Worm (Caenorhabditis elegans) whole organism, young adult: ENCODE data around the gene ZK666.4.
A peak's percentile ranks its signal among the peaks of the same experiment; 100 is the strongest.

Source experiments
- B0019.2 ChIP-seq: fragments of 200-800 bp; sonication (Bioruptor generic); conservative IDR thresholded peaks from 2 replicates; pipeline ENCODE4 v1.3.6; 2022; ENCODE audit warnings: missing genetic modification reagents, missing genetic modification characterization, missing compliant biosample characterization
- B0336.3 ChIP-seq: fragments of 200-800 bp; sonication (Bioruptor generic); IDR thresholded peaks from 2 replicates; pipeline ENCODE4 v1.3.6; 2022; ENCODE audit warnings: missing genetic modification characterization, missing compliant biosample characterization
- C06A6.2 ChIP-seq: fragments of 200-800 bp; sonication (Bioruptor generic); conservative IDR thresholded peaks from 2 replicates; pipeline ENCODE4 v1.3.6; 2022; ENCODE audit warnings: missing genetic modification characterization, missing compliant biosample characterization
- C17E4.6 ChIP-seq: fragments of 200-800 bp; sonication (Bioruptor generic); IDR thresholded peaks from 2 replicates; pipeline ENCODE4 v1.3.6; 2022; ENCODE audit warnings: missing genetic modification reagents, missing genetic modification characterization, missing compliant biosample characterization
- F22D6.2 ChIP-seq: sonication (generic microtip); optimal IDR thresholded peaks from 2 replicates; lab custom pipeline; 2016; ENCODE audit warnings: mild to moderate bottlenecking, missing genetic modification characterization, missing compliant biosample characterization
- F23B12.7 ChIP-seq: sonication (generic microtip); optimal IDR thresholded peaks from 2 replicates; lab custom pipeline; 2017; ENCODE audit warnings: missing genetic modification characterization, mild to moderate bottlenecking, missing compliant biosample characterization, antibody characterized with exemption, moderate library complexity; ENCODE audit not compliant: insufficient read depth
- F37B4.10 ChIP-seq: fragments of 200-800 bp; sonication (Bioruptor generic); IDR thresholded peaks from 2 replicates; pipeline ENCODE4 v1.3.6; 2022; ENCODE audit warnings: missing genetic modification characterization, missing compliant biosample characterization
- F39B2.1 ChIP-seq: fragments of 200-800 bp; sonication (Bioruptor generic); IDR thresholded peaks from 2 replicates; pipeline ENCODE4 v1.3.6; 2022; ENCODE audit warnings: missing genetic modification reagents, missing genetic modification characterization, missing compliant biosample characterization
- F49E8.2 ChIP-seq: sonication (generic microtip); optimal IDR thresholded peaks from 3 replicates; lab custom pipeline; 2017; ENCODE audit warnings: missing genetic modification characterization, mild to moderate bottlenecking, missing compliant biosample characterization, antibody characterized with exemption, moderate library complexity; ENCODE audit not compliant: insufficient read depth
- Y53G8AR.9 ChIP-seq: fragments of 200-800 bp; sonication (Bioruptor generic); conservative IDR thresholded peaks from 2 replicates; pipeline ENCODE4 v1.3.6; 2022; ENCODE audit warnings: missing genetic modification reagents, missing genetic modification characterization, missing compliant biosample characterization
- Y79H2A.3 ChIP-seq: fragments of 200-800 bp; sonication (Bioruptor generic); conservative IDR thresholded peaks from 2 replicates; pipeline ENCODE4 v1.3.6; 2022; ENCODE audit warnings: missing genetic modification reagents, missing genetic modification characterization, missing compliant biosample characterization
- attf-6 ChIP-seq: fragments of 200-800 bp; sonication (Bioruptor generic); IDR thresholded peaks from 2 replicates; pipeline ENCODE4 v1.3.6; 2022; ENCODE audit warnings: missing genetic modification reagents, missing genetic modification characterization, missing compliant biosample characterization
- bed-2 ChIP-seq: fragments of 200-800 bp; sonication (Bioruptor generic); IDR thresholded peaks from 2 replicates; pipeline ENCODE4 v1.3.6; 2022; ENCODE audit warnings: missing genetic modification reagents, missing genetic modification characterization, missing compliant biosample characterization
- cebp-1 ChIP-seq, 2 experiments: fragments of 200-800 bp in 1 of 2; sonication (Bioruptor generic) in 1 of 2; sonication (generic microtip) in 1 of 2; IDR thresholded peaks in 1 of 2; optimal IDR thresholded peaks in 1 of 2; 2 replicates each; pipeline versions ENCODE4 v1.3.6 to Lab custom; 2017 to 2022; ENCODE audit warnings: missing compliant biosample characterization in 2 of 2, missing genetic modification characterization in 2 of 2, mild to moderate bottlenecking in 1 of 2, missing genetic modification reagents in 1 of 2, moderate library complexity in 1 of 2
- ceh-100 ChIP-seq: fragments of 200-800 bp; sonication (Bioruptor generic); IDR thresholded peaks from 2 replicates; pipeline ENCODE4 v1.3.6; 2022; ENCODE audit warnings: missing genetic modification reagents, missing genetic modification characterization, missing compliant biosample characterization
- ceh-79 ChIP-seq: sonication (generic microtip); optimal IDR thresholded peaks from 2 replicates; lab custom pipeline; 2017; ENCODE audit warnings: mild to moderate bottlenecking, missing genetic modification characterization, missing compliant biosample characterization
- die-1 ChIP-seq: sonication (generic microtip); optimal IDR thresholded peaks from 2 replicates; lab custom pipeline; 2016; ENCODE audit warnings: missing genotype, mild to moderate bottlenecking, missing genetic modification characterization, missing compliant biosample characterization
- dpff-1 ChIP-seq: sonication (generic microtip); optimal IDR thresholded peaks from 2 replicates; lab custom pipeline; 2017; ENCODE audit warnings: mild to moderate bottlenecking, missing genetic modification characterization, missing compliant biosample characterization
- ekl-4 ChIP-seq: fragments of 200-800 bp; sonication (Bioruptor generic); IDR thresholded peaks from 2 replicates; pipeline ENCODE4 v1.3.6; 2022; ENCODE audit warnings: missing genetic modification reagents, missing genetic modification characterization, missing compliant biosample characterization
- fkh-3 ChIP-seq: sonication (generic microtip); optimal IDR thresholded peaks from 2 replicates; lab custom pipeline; 2016; ENCODE audit warnings: mild to moderate bottlenecking, missing genetic modification characterization, missing compliant biosample characterization
- him-1 ChIP-seq: sonication (generic microtip); optimal IDR thresholded peaks from 2 replicates; lab custom pipeline; 2016; ENCODE audit warnings: missing genotype, missing genetic modification reagents, missing genetic modification characterization, missing compliant biosample characterization
- hlh-12 ChIP-seq: sonication (generic microtip); optimal IDR thresholded peaks from 2 replicates; lab custom pipeline; 2016; ENCODE audit warnings: missing genetic modification characterization, missing compliant biosample characterization
- let-607 ChIP-seq, 2 experiments: fragments of 200-800 bp in 1 of 2; sonication (Bioruptor generic) in 1 of 2; sonication (generic microtip) in 1 of 2; optimal IDR thresholded peaks; 2 replicates each; lab custom pipeline; 2016 to 2018; ENCODE audit warnings: mild to moderate bottlenecking in 2 of 2, missing compliant biosample characterization in 2 of 2, missing genetic modification characterization in 2 of 2, moderate library complexity in 2 of 2, missing genotype in 1 of 2
- lin-54 ChIP-seq: fragments of 200-800 bp; sonication (Bioruptor generic); optimal IDR thresholded peaks from 2 replicates; lab custom pipeline; 2018; ENCODE audit warnings: mild to moderate bottlenecking, missing genetic modification characterization, missing compliant biosample characterization
- lir-1 ChIP-seq: fragments of 200-800 bp; sonication (Bioruptor generic); conservative IDR thresholded peaks from 2 replicates; pipeline ENCODE4 v1.3.6; 2022; ENCODE audit warnings: missing genetic modification reagents, missing genetic modification characterization, missing compliant biosample characterization
- lsy-27 ChIP-seq: sonication (generic microtip); optimal IDR thresholded peaks from 2 replicates; lab custom pipeline; 2017; ENCODE audit warnings: missing genetic modification characterization, mild to moderate bottlenecking, missing compliant biosample characterization, antibody characterized with exemption, missing genotype, borderline replicate concordance; ENCODE audit not compliant: insufficient read depth
- madf-10 ChIP-seq: sonication (generic microtip); optimal IDR thresholded peaks from 2 replicates; lab custom pipeline; 2016; ENCODE audit warnings: mild to moderate bottlenecking, missing genetic modification characterization, missing compliant biosample characterization
- madf-8 ChIP-seq: fragments of 200-800 bp; sonication (Bioruptor generic); conservative IDR thresholded peaks from 2 replicates; pipeline ENCODE4 v1.3.6; 2022; ENCODE audit warnings: missing genetic modification reagents, missing genetic modification characterization, missing compliant biosample characterization
- mel-28 ChIP-seq: sonication (generic microtip); optimal IDR thresholded peaks from 2 replicates; lab custom pipeline; 2016; ENCODE audit warnings: borderline replicate concordance, mild to moderate bottlenecking, missing genetic modification characterization, missing compliant biosample characterization
- nhr-120 ChIP-seq: fragments of 200-800 bp; sonication (Bioruptor generic); IDR thresholded peaks from 2 replicates; pipeline ENCODE4 v1.3.6; 2022; ENCODE audit warnings: missing genetic modification characterization, missing compliant biosample characterization
- nhr-80 ChIP-seq: sonication (generic microtip); optimal IDR thresholded peaks from 2 replicates; lab custom pipeline; 2016; ENCODE audit warnings: missing genetic modification characterization, missing compliant biosample characterization
- rcor-1 ChIP-seq: fragments of 200-800 bp; sonication (Bioruptor generic); IDR thresholded peaks from 2 replicates; pipeline ENCODE4 v1.3.6; 2022; ENCODE audit warnings: missing genetic modification reagents, missing genetic modification characterization, missing compliant biosample characterization
- sdz-38 ChIP-seq: sonication (generic microtip); optimal IDR thresholded peaks from 2 replicates; lab custom pipeline; 2016; ENCODE audit warnings: missing genotype, missing genetic modification characterization, missing compliant biosample characterization
- somi-1 ChIP-seq: fragments of 200-800 bp; sonication (Bioruptor generic); optimal IDR thresholded peaks from 2 replicates; lab custom pipeline; 2018; ENCODE audit warnings: mild to moderate bottlenecking, missing genetic modification characterization, missing compliant biosample characterization
- tbp1 ChIP-seq: fragments of 200-800 bp; sonication (Bioruptor generic); optimal IDR thresholded peaks from 2 replicates; lab custom pipeline; 2018; ENCODE audit warnings: mild to moderate bottlenecking, missing genetic modification characterization, missing compliant biosample characterization
- tlf-1 ChIP-seq: fragments of 200-800 bp; sonication (Bioruptor generic); optimal IDR thresholded peaks from 2 replicates; lab custom pipeline; 2018; ENCODE audit warnings: mild to moderate bottlenecking, missing genetic modification characterization, missing compliant biosample characterization
- unc-130 ChIP-seq: sonication (generic microtip); optimal IDR thresholded peaks from 2 replicates; lab custom pipeline; 2016; ENCODE audit warnings: missing genetic modification reagents, missing genetic modification characterization, missing compliant biosample characterization
- zim-3 ChIP-seq: sonication (generic microtip); optimal IDR thresholded peaks from 2 replicates; lab custom pipeline; 2017; ENCODE audit warnings: mild to moderate bottlenecking, missing genetic modification characterization, moderate library complexity, missing compliant biosample characterization
- ztf-28 ChIP-seq: fragments of 200-800 bp; sonication (Bioruptor generic); IDR thresholded peaks from 2 replicates; pipeline ENCODE4 v1.3.6; 2022; ENCODE audit warnings: missing genetic modification reagents, missing genetic modification characterization, missing compliant biosample characterization

Gene ZK666.4

DNA sequence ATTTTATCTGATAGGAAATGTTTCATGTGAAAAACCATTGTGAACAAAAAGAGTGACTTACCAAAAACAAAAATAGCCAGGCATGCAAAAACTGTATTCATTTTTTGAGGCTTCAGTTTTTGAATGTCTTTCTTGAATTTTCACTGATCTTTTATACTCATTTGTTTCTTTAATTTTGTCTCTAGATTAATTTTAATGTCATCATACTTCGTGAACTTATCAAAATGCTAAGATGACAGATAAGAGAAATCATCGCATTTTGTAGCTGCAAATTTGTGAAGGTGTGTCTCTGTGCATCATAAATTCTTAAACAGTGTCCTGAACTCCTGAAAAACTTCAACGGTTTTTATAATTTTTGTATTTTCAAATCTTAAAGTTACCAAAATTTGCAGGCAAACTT is 1.0 kb upstream of the ZK666.4 start, which contains the start of gene clec-58:
Gene clec-58, minus strand, starts transcription at position 101 of the 400 bp plus-strand sequence.
- TF ChIP-seq tlf-1 (no peak), hlh-12 (tag; lab: Kevin White, UChicago) (no peak), unc-130 (GFP tag; lab: Kevin White, UChicago) (no peak), F39B2.1 (GFP tag; lab: Robert Waterston, UW) (no peak), ceh-79 (tag; lab: Kevin White, UChicago) (no peak), ceh-100 (no peak), madf-10 (tag; lab: Kevin White, UChicago) (no peak), lin-54 (GFP tag; lab: Kevin White, UChicago) (no peak), rcor-1 (GFP tag; lab: Robert Waterston, UW) (no peak), him-1 (tag; lab: Kevin White, UChicago) (no peak), Y53G8AR.9 (GFP tag; lab: Robert Waterston, UW) (no peak), F23B12.7 (tag; lab: Kevin White, UChicago) (no peak)

- TF ChIP-seq mel-28 (tag; lab: Kevin White, UChicago) = no peak
Observed at ce11 chrII:10479348-10479747, 2.3 kb downstream of the ZK666.4 start, which contains the start of gene clec-59. Gene clec-59 (minus strand): TSS chrII:10479448.

ce11 chrII:10480043-10480442 is 3.0 kb downstream of the ZK666.4 start:
- TF ChIP-seq F37B4.10 (GFP tag; lab: Robert Waterston, UW) (no peak), hlh-12 (tag; lab: Kevin White, UChicago) (no peak), C17E4.6 (GFP tag; lab: Robert Waterston, UW) (no peak), die-1 (tag; lab: Kevin White, UChicago) (no peak), somi-1 (GFP tag; lab: Kevin White, UChicago) (no peak), tbp1 (GFP tag; lab: Kevin White, UChicago) (no peak), attf-6 (GFP tag; lab: Robert Waterston, UW) (no peak), ztf-28 (GFP tag; lab: Robert Waterston, UW) (no peak), C06A6.2 (no peak), nhr-120 (GFP tag; lab: Robert Waterston, UW) (no peak), madf-8 (GFP tag; lab: Robert Waterston, UW) (no peak), ceh-100 (no peak), B0336.3 (GFP tag; lab: Robert Waterston, UW) (no peak), sdz-38 (tag; lab: Kevin White, UChicago) (no peak), bed-2 (no peak), B0019.2 (no peak), lir-1 (GFP tag; lab: Robert Waterston, UW) (no peak)
- TF ChIP-seq, all 124 proteins: peak for 0

- no peak for TF ChIP-seq let-607 (tag; optimal IDR thresholded peaks at IDR 0.05; lab: Kevin White, UChicago)
- TF ChIP-seq dpff-1 = no peak
- TF ChIP-seq cebp-1 (GFP tag; IDR thresholded peaks at IDR 0.05; lab: Robert Waterston, UW) = 0 out of 2 replicates have a peak, but pooled peaks have one; percentile 49
- no peak for TF ChIP-seq cebp-1 (tag; optimal IDR thresholded peaks at IDR 0.05; lab: Kevin White, UChicago)
- no peak for TF ChIP-seq F22D6.2 (tag; lab: Kevin White, UChicago)
- TF ChIP-seq Y79H2A.3 (GFP tag; lab: Robert Waterston, UW) = no peak
- TF ChIP-seq ekl-4 = no peak
- no peak for TF ChIP-seq lsy-27 (tag; lab: Kevin White, UChicago)
- TF ChIP-seq zim-3 = no peak
- peak; percentile 6 for TF ChIP-seq nhr-80 (tag; lab: Kevin White, UChicago)
- no peak for TF ChIP-seq hlh-12 (tag; lab: Kevin White, UChicago)
- no peak for TF ChIP-seq F49E8.2
- TF ChIP-seq fkh-3 (tag; lab: Kevin White, UChicago) = no peak
Observed at ce11 chrII:10481824-10482556, 4.9 kb downstream of the ZK666.4 start, which contains the start of the genes clec-60 and ZK666.11. Gene clec-60 (minus strand): TSS chrII:10481874. Gene ZK666.11 (plus strand): TSS chrII:10482522.
